Worm (Caenorhabditis elegans) whole organism, L1 larva: Measurements from ENCODE around the gene Y38F2AR.10.

ENCODE experiments used
- C04F5.9 ChIP-seq: sonication (generic microtip); optimal IDR thresholded peaks from 2 replicates; lab custom pipeline; 2016; ENCODE audit warnings: missing genetic modification characterization, missing compliant biosample characterization
- C16A3.4 ChIP-seq: fragments of 150-350 bp; optimal IDR thresholded peaks from 2 replicates; lab custom pipeline; 2014; ENCODE audit warnings: missing biosample characterization, missing genetic modification characterization
- F16B12.6 ChIP-seq: fragments of 150-350 bp; optimal IDR thresholded peaks from 2 replicates; lab custom pipeline; 2014; ENCODE audit warnings: missing biosample characterization, missing genetic modification characterization
- Y116A8C.19 ChIP-seq: sonication (generic microtip); optimal IDR thresholded peaks from 2 replicates; lab custom pipeline; 2016; ENCODE audit warnings: missing compliant biosample characterization, missing genetic modification characterization, borderline replicate concordance
- aha-1 ChIP-seq: fragments of 150-350 bp; optimal IDR thresholded peaks from 2 replicates; lab custom pipeline; 2014; ENCODE audit warnings: missing biosample characterization, missing genetic modification characterization
- alr-1 ChIP-seq: fragments of 200-800 bp; sonication (Bioruptor generic); optimal IDR thresholded peaks from 2 replicates; lab custom pipeline; 2018; ENCODE audit warnings: borderline replicate concordance, mild to moderate bottlenecking, missing genetic modification characterization, missing compliant biosample characterization
- blmp-1 ChIP-seq: fragments of 150-350 bp; optimal IDR thresholded peaks from 2 replicates; lab custom pipeline; 2014; ENCODE audit warnings: missing biosample characterization, missing genetic modification characterization
- ceh-8 ChIP-seq: fragments of 200-800 bp; sonication (Bioruptor generic); optimal IDR thresholded peaks from 2 replicates; lab custom pipeline; 2018; ENCODE audit warnings: mild to moderate bottlenecking, missing genetic modification characterization, moderate library complexity, missing compliant biosample characterization
- ceh-82 ChIP-seq, 3 experiments: fragments of 150-350 bp in 1 of 3; sonication (generic microtip) in 2 of 3; optimal IDR thresholded peaks; 2 replicates each; lab custom pipeline; 2014 to 2017; ENCODE audit warnings: missing biosample characterization in 3 of 3, missing genetic modification characterization in 3 of 3
- ceh-90 ChIP-seq: sonication (generic microtip); optimal IDR thresholded peaks from 2 replicates; lab custom pipeline; 2016; ENCODE audit warnings: missing genetic modification characterization, missing compliant biosample characterization
- dsc-1 ChIP-seq: sonication (generic microtip); optimal IDR thresholded peaks from 2 replicates; lab custom pipeline; 2016; ENCODE audit warnings: mild to moderate bottlenecking, missing genetic modification characterization, missing compliant biosample characterization
- efl-1 ChIP-seq, 4 experiments: fragments of 150-350 bp; optimal IDR thresholded peaks in 3 of 4; peaks in 1 of 4; 1 replicate in 1 of 4; 2 replicates in 3 of 4; lab custom pipeline; 2014; ENCODE audit warnings: missing biosample characterization in 2 of 4, missing genetic modification characterization in 2 of 4, missing genetic modification reagents in 2 of 4
- egl-13 ChIP-seq: sonication (generic microtip); optimal IDR thresholded peaks from 2 replicates; lab custom pipeline; 2016; ENCODE audit warnings: missing genotype, missing genetic modification reagents, missing genetic modification characterization, missing compliant biosample characterization
- elt-2 ChIP-seq: sonication (generic microtip); optimal IDR thresholded peaks from 2 replicates; lab custom pipeline; 2016; ENCODE audit warnings: missing genetic modification characterization, mild to moderate bottlenecking, inconsistent platforms, missing compliant biosample characterization, missing genetic modification reagents
- elt-3 ChIP-seq, 6 experiments: fragments of 150-350 bp in 1 of 6; sonication (generic microtip); optimal IDR thresholded peaks; 2 replicates each; lab custom pipeline; 2017 to 2018; ENCODE audit warnings: missing biosample characterization in 6 of 6, missing genetic modification characterization in 6 of 6, inconsistent platforms in 1 of 6
- fkh-4 ChIP-seq: sonication (generic microtip); optimal IDR thresholded peaks from 2 replicates; lab custom pipeline; 2016; ENCODE audit warnings: missing compliant biosample characterization, missing genetic modification characterization, borderline replicate concordance
- fkh-8 ChIP-seq: sonication (generic microtip); optimal IDR thresholded peaks from 2 replicates; lab custom pipeline; 2016; ENCODE audit warnings: mild to moderate bottlenecking, missing genetic modification characterization, missing compliant biosample characterization
- fos-1 ChIP-seq: fragments of 150-350 bp; optimal IDR thresholded peaks from 2 replicates; lab custom pipeline; 2014; ENCODE audit warnings: missing biosample characterization, missing genetic modification characterization
- grh-1 ChIP-seq: fragments of 200-800 bp; sonication (Bioruptor generic); IDR thresholded peaks from 2 replicates; pipeline ENCODE4 v1.3.6; 2022; ENCODE audit warnings: missing genetic modification reagents, missing genetic modification characterization, missing compliant biosample characterization
- hlh-17 ChIP-seq: fragments of 200-800 bp; sonication (Bioruptor generic); optimal IDR thresholded peaks from 2 replicates; lab custom pipeline; 2018; ENCODE audit warnings: missing genetic modification characterization, mild to moderate bottlenecking, missing compliant biosample characterization, moderate library complexity, borderline replicate concordance
- hpl-2 ChIP-seq: fragments of 150-350 bp; optimal IDR thresholded peaks from 2 replicates; lab custom pipeline; 2014; ENCODE audit warnings: missing biosample characterization, missing genetic modification reagents, missing genetic modification characterization
- irx-1 ChIP-seq: sonication (generic microtip); optimal IDR thresholded peaks from 2 replicates; lab custom pipeline; 2016; ENCODE audit warnings: missing genetic modification characterization, missing compliant biosample characterization
- isw-1 ChIP-seq: fragments of 200-800 bp; sonication (Bioruptor generic); IDR thresholded peaks from 2 replicates; pipeline ENCODE4 v1.3.6; 2022; ENCODE audit warnings: missing genetic modification characterization, missing compliant biosample characterization
- lin-13 ChIP-seq: fragments of 150-350 bp; optimal IDR thresholded peaks from 2 replicates; lab custom pipeline; 2014; ENCODE audit warnings: missing biosample characterization, missing genetic modification reagents, missing genetic modification characterization
- lin-15B ChIP-seq: fragments of 150-350 bp; sonication (generic microtip); optimal IDR thresholded peaks from 3 replicates; lab custom pipeline; 2014; ENCODE audit warnings: missing biosample characterization, missing genetic modification characterization
- lin-35 ChIP-seq, 2 experiments: fragments of 150-350 bp; optimal IDR thresholded peaks; 2 replicates each; lab custom pipeline; 2014; ENCODE audit warnings: missing biosample characterization in 2 of 2, missing genetic modification characterization in 2 of 2, missing genetic modification reagents in 2 of 2
- lin-39 ChIP-seq: fragments of 150-350 bp; optimal IDR thresholded peaks from 2 replicates; lab custom pipeline; 2014; ENCODE audit warnings: missing biosample characterization, missing genetic modification reagents, missing genetic modification characterization
- lir-3 ChIP-seq: sonication (generic microtip); optimal IDR thresholded peaks from 2 replicates; lab custom pipeline; 2016; ENCODE audit warnings: mild to moderate bottlenecking, missing genetic modification characterization, moderate library complexity, missing compliant biosample characterization; ENCODE audit not compliant: poor library complexity
- lsy-2 ChIP-seq, 2 experiments: fragments of 150-350 bp; optimal IDR thresholded peaks; 2 replicates each; lab custom pipeline; 2014; ENCODE audit warnings: missing biosample characterization in 2 of 2, missing genetic modification characterization in 2 of 2
- mab-9 ChIP-seq: fragments of 200-800 bp; sonication (Bioruptor generic); IDR thresholded peaks from 2 replicates; pipeline ENCODE4 v1.3.6; 2022; ENCODE audit warnings: missing genetic modification reagents, missing genetic modification characterization, missing compliant biosample characterization
- mdl-1 ChIP-seq, 2 experiments: fragments of 150-350 bp; optimal IDR thresholded peaks; 2 replicates each; lab custom pipeline; 2014 to 2017; ENCODE audit warnings: missing biosample characterization in 2 of 2, missing genetic modification characterization in 2 of 2, inconsistent platforms in 1 of 2
- mep-1 ChIP-seq: fragments of 150-350 bp; optimal IDR thresholded peaks from 2 replicates; lab custom pipeline; 2014; ENCODE audit warnings: missing biosample characterization, missing genetic modification characterization
- nhr-11 ChIP-seq: fragments of 150-350 bp; optimal IDR thresholded peaks from 2 replicates; lab custom pipeline; 2014; ENCODE audit warnings: missing biosample characterization, missing genetic modification characterization
- nhr-19 ChIP-seq: fragments of 200-800 bp; sonication (Bioruptor generic); conservative IDR thresholded peaks from 2 replicates; pipeline ENCODE4 v1.3.6; 2022; ENCODE audit warnings: missing genetic modification characterization, missing compliant biosample characterization
- nhr-28 ChIP-seq: fragments of 150-350 bp; optimal IDR thresholded peaks from 2 replicates; lab custom pipeline; 2014; ENCODE audit warnings: missing biosample characterization, missing genetic modification characterization
- nhr-47 ChIP-seq: sonication (generic microtip); optimal IDR thresholded peaks from 2 replicates; lab custom pipeline; 2016; ENCODE audit warnings: mild to moderate bottlenecking, missing genetic modification characterization, moderate library complexity, missing compliant biosample characterization
- nhr-85 ChIP-seq: sonication (generic microtip); peaks from one replicate; lab custom pipeline; 2016; ENCODE audit warnings: missing genetic modification characterization, inconsistent platforms, missing compliant biosample characterization
- nhr-90 ChIP-seq: sonication (generic microtip); optimal IDR thresholded peaks from 2 replicates; lab custom pipeline; 2016; ENCODE audit warnings: mild to moderate bottlenecking, missing genetic modification characterization, missing compliant biosample characterization; ENCODE audit not compliant: poor library complexity
- skn-1 ChIP-seq: fragments of 150-350 bp; optimal IDR thresholded peaks from 2 replicates; lab custom pipeline; 2014; ENCODE audit warnings: missing biosample characterization, missing genetic modification characterization
- snpc-4 ChIP-seq: fragments of 150-350 bp; optimal IDR thresholded peaks from 2 replicates; lab custom pipeline; 2014; ENCODE audit warnings: missing biosample characterization, missing genetic modification characterization
- snu-23 ChIP-seq: sonication (generic microtip); optimal IDR thresholded peaks from 2 replicates; lab custom pipeline; 2016; ENCODE audit warnings: missing genetic modification characterization, missing compliant biosample characterization
- sox-4 ChIP-seq: sonication (generic microtip); optimal IDR thresholded peaks from 2 replicates; lab custom pipeline; 2016; ENCODE audit warnings: missing genetic modification characterization, missing compliant biosample characterization
- sup-37 ChIP-seq: fragments of 200-800 bp; sonication (Bioruptor generic); optimal IDR thresholded peaks from 2 replicates; lab custom pipeline; 2018; ENCODE audit warnings: mild to moderate bottlenecking, missing genetic modification characterization, missing compliant biosample characterization
- swsn-7 ChIP-seq: sonication (generic microtip); optimal IDR thresholded peaks from 2 replicates; lab custom pipeline; 2016; ENCODE audit warnings: missing genetic modification characterization, missing compliant biosample characterization
- tbx-2 ChIP-seq: sonication (generic microtip); optimal IDR thresholded peaks from 2 replicates; lab custom pipeline; 2016; ENCODE audit warnings: missing genetic modification characterization, missing compliant biosample characterization
- unc-130 ChIP-seq: fragments of 150-350 bp; optimal IDR thresholded peaks from 2 replicates; lab custom pipeline; 2017; ENCODE audit warnings: missing biosample characterization, missing genetic modification characterization, inconsistent platforms
- unc-30 ChIP-seq: sonication (generic microtip); optimal IDR thresholded peaks from 2 replicates; lab custom pipeline; 2017; ENCODE audit warnings: missing biosample characterization, missing genetic modification characterization
- unc-86 ChIP-seq: sonication (generic microtip); optimal IDR thresholded peaks from 2 replicates; lab custom pipeline; 2016; ENCODE audit warnings: missing genetic modification characterization, missing compliant biosample characterization
- xbp-1 ChIP-seq: sonication (generic microtip); optimal IDR thresholded peaks from 2 replicates; lab custom pipeline; 2016; ENCODE audit warnings: missing genetic modification characterization, missing compliant biosample characterization
- zag-1 ChIP-seq: fragments of 150-350 bp; optimal IDR thresholded peaks from 2 replicates; lab custom pipeline; 2014; ENCODE audit warnings: missing biosample characterization, missing genetic modification characterization
- ztf-11 ChIP-seq, 2 experiments: sonication (generic microtip); optimal IDR thresholded peaks; 2 replicates each; lab custom pipeline; 2016 to 2017; ENCODE audit warnings: missing genetic modification characterization in 2 of 2, missing biosample characterization in 1 of 2, missing compliant biosample characterization in 1 of 2
- ztf-4 ChIP-seq: fragments of 150-350 bp; optimal IDR thresholded peaks from 2 replicates; lab custom pipeline; 2014; ENCODE audit warnings: missing biosample characterization, missing genetic modification characterization

Y38F2AR.10 gene

ce11 chrIV:2348862-2349321, 50.4 kb downstream of the Y38F2AR.10 start, which contains the start of the genes ppgn-1 and tftc-1:
TSS of gene ppgn-1 (minus strand) at chrIV:2348912.
TSS of gene tftc-1 (plus strand) at chrIV:2349271.
- peak; percentile 5 for TF ChIP-seq fkh-8 (tag; lab: Kevin White, UChicago)
- no peak for TF ChIP-seq ztf-4
- TF ChIP-seq snu-23 (GFP tag; lab: Kevin White, UChicago): no peak
- TF ChIP-seq blmp-1 (tag; lab: Kevin White, UChicago): peak; percentile 55
- peak; percentile 40 to 68 for TF ChIP-seq efl-1 (optimal IDR thresholded peaks at IDR 0.05; lab: Kevin White, UChicago)
- peak; percentile 72 to 95 for TF ChIP-seq efl-1 (GFP tag; optimal IDR thresholded peaks at IDR 0.05 in 1 of 2; lab: Kevin White, UChicago)
- TF ChIP-seq ztf-11 (tag; optimal IDR thresholded peaks at IDR 0.05; lab: Kevin White, UChicago): peak in 1 of 2 experiments; percentile 33
- TF ChIP-seq lsy-2 (tag; optimal IDR thresholded peaks at IDR 0.05; lab: Kevin White, UChicago): peak; percentile 77 to 85
- TF ChIP-seq egl-13 (tag; lab: Kevin White, UChicago): peak; percentile 55
- TF ChIP-seq irx-1 (tag; lab: Kevin White, UChicago): peak; percentile 71
- peak; percentile 4 for TF ChIP-seq nhr-11 (tag; lab: Kevin White, UChicago)
- TF ChIP-seq mdl-1 (tag; optimal IDR thresholded peaks at IDR 0.05; lab: Kevin White, UChicago): no peak
- TF ChIP-seq skn-1 (tag; lab: Kevin White, UChicago): peak; percentile 67
- no peak for TF ChIP-seq mab-9 (GFP tag; lab: Robert Waterston, UW)
- TF ChIP-seq elt-2 (tag; lab: Kevin White, UChicago): peak; percentile 36
- TF ChIP-seq C16A3.4: peak; percentile 29
- peak; percentile 65 for TF ChIP-seq unc-86 (tag; lab: Kevin White, UChicago)
- TF ChIP-seq alr-1 (tag; lab: Kevin White, UChicago): no peak
- TF ChIP-seq lin-15B (tag; lab: Kevin White, UChicago): peak; percentile 3
- peak in 1 of 6 experiments; percentile 24 for TF ChIP-seq elt-3 (tag; optimal IDR thresholded peaks at IDR 0.05; lab: Kevin White, UChicago)
- TF ChIP-seq snpc-4: peak; percentile 51
- TF ChIP-seq lin-13 (GFP tag; lab: Kevin White, UChicago): peak; percentile 34
- TF ChIP-seq fos-1 (tag; lab: Kevin White, UChicago): peak; percentile 21
- TF ChIP-seq lin-35 (GFP tag; optimal IDR thresholded peaks at IDR 0.05; lab: Kevin White, UChicago): peak; percentile 63
- TF ChIP-seq Y116A8C.19: no peak
- TF ChIP-seq nhr-47 (tag; lab: Kevin White, UChicago): peak; percentile 86
- TF ChIP-seq zag-1: no peak
- no peak for TF ChIP-seq ceh-90 (tag; lab: Kevin White, UChicago)
- TF ChIP-seq isw-1: peak; percentile 57
- peak; percentile 30; the same call in 1 of the 2 replicates for TF ChIP-seq grh-1 (GFP tag; lab: Robert Waterston, UW)
- peak; percentile 80 for TF ChIP-seq nhr-85
- no peak for TF ChIP-seq sup-37
- TF ChIP-seq ceh-8 (GFP tag; lab: Kevin White, UChicago): peak; percentile 75
- TF ChIP-seq hpl-2 (GFP tag; lab: Kevin White, UChicago): no peak
- no peak for TF ChIP-seq lir-3
- peak; percentile 1 for TF ChIP-seq fkh-4
- TF ChIP-seq mep-1 (tag; lab: Kevin White, UChicago): peak; percentile 92
- TF ChIP-seq F16B12.6: peak; percentile 42
- no peak for TF ChIP-seq nhr-28 (tag; lab: Kevin White, UChicago)
- no peak for TF ChIP-seq unc-30 (tag; lab: Kevin White, UChicago)
- peak; percentile 13 to 88 (median 56) for TF ChIP-seq ceh-82 (tag; optimal IDR thresholded peaks at IDR 0.05; lab: Kevin White, UChicago)
- TF ChIP-seq unc-130 (tag; lab: Kevin White, UChicago): peak; percentile 38
- peak; percentile 79 for TF ChIP-seq swsn-7 (tag; lab: Kevin White, UChicago)
- TF ChIP-seq tbx-2 (tag; lab: Kevin White, UChicago): peak; percentile 79
- no peak for TF ChIP-seq aha-1
- no peak for TF ChIP-seq hlh-17
- peak; percentile 80 for TF ChIP-seq nhr-90 (tag; lab: Kevin White, UChicago)
- peak; percentile 66 for TF ChIP-seq C04F5.9 (tag; lab: Kevin White, UChicago)
- peak; percentile 71 for TF ChIP-seq lin-39 (tag; lab: Kevin White, UChicago)
- TF ChIP-seq sox-4 (tag; lab: Kevin White, UChicago): peak; percentile 58
- peak; percentile 70 for TF ChIP-seq nhr-19 (GFP tag; lab: Robert Waterston, UW)
- TF ChIP-seq xbp-1 (tag; lab: Kevin White, UChicago): peak; percentile 76
- peak; percentile 78 for TF ChIP-seq dsc-1 (tag; lab: Kevin White, UChicago)
